Fruit fly (Drosophila melanogaster): ENCODE measurements around the gene CG12991.
A peak's percentile ranks its signal among the peaks of the same experiment; 100 is the strongest.

Gene CG12991

DNA sequence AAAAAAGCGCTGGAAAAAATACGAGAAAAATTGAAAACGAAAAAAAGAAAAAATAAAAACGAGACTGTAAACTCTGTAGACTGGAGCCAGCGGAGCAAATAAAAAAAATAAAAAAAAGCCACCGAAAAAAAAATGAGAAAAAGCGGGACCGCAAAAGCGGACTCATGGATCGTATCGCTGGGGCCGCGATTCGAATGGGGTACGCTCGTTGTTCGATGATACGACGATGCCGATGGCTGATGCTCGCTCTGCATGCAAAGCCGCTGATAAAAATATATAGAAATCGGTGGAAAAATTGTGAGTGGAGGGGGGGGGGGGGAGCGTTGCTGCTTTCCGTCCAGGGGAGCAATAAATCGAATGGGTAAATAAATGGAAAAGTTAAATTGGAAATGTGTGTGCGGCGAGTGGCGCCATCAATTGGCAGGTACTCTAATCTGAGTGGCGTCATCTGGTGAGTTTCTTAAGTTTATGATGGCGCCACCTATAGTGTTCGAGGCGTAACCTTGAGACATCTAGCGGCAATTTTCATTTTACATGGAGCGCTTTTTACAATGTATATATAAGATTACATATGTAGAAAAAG is 48.0 kb upstream of the CG12991 start (continued):
- TF ChIP-seq CG16779 (tag; optimal IDR thresholded peaks at IDR 0.05) (peak; percentile 99), vri (GFP tag; optimal IDR thresholded peaks at IDR 0.05) (peak; percentile 94), Met (GFP tag; optimal IDR thresholded peaks at IDR 0.05) (peak; percentile 83), Sox15 (GFP tag; optimal IDR thresholded peaks at IDR 0.05) (no peak), Eip78C (GFP tag) (peak; percentile 96), fd59A (GFP tag; optimal IDR thresholded peaks at IDR 0.05) (peak; percentile 71), Eip75B (GFP tag; optimal IDR thresholded peaks at IDR 0.05) (peak; percentile 96), fd85E (GFP tag; optimal IDR thresholded peaks at IDR 0.05) (peak; percentile 82), ss (GFP tag; optimal IDR thresholded peaks at IDR 0.05) (peak; percentile 100), Gug (GFP tag; IDR thresholded peaks at IDR 0.05) (peak; percentile 87), Ets96B (tag; optimal IDR thresholded peaks at IDR 0.05) (peak; percentile 96), CG3032 (tag; optimal IDR thresholded peaks at IDR 0.05) (peak; percentile 93), dsx (GFP tag; optimal IDR thresholded peaks at IDR 0.05; ENCODE audit: poor library complexity, severe bottlenecking) (peak; percentile 98), CG34406 (GFP tag; optimal IDR thresholded peaks at IDR 0.05) (peak; percentile 94), CG6163 (GFP tag; IDR thresholded peaks at IDR 0.05) (peak; percentile 99)

DNA sequence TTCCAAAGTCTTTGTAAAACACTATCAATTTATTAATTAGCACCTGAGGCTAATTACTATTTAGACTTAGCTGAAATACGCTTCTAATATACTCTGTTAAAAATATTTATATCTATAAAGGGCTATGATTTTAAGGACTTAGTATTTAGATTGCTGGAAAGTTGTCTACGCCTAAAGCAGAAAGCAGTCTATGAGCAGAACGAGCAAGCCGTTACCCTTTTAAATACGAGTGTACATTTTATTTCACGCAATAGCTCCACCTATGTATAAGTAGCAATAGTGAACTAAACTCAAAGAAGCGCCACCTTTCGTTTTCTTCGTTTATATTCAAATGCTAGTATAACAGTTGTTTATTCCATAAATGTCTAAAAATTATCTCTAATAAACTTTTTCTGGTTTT is 47.5 kb upstream of the CG12991 start:
- TF ChIP-seq spab (GFP tag; optimal IDR thresholded peaks at IDR 0.05) (no peak), dac (GFP tag; optimal IDR thresholded peaks at IDR 0.05) (no peak), svp (GFP tag) (peak; percentile 58), CG9139 (GFP tag; optimal IDR thresholded peaks at IDR 0.05) (no peak), Eip93F (GFP tag; optimal IDR thresholded peaks at IDR 0.05) (no peak), Sox14 (GFP tag; optimal IDR thresholded peaks at IDR 0.05) (no peak), CG4318 (GFP tag; optimal IDR thresholded peaks at IDR 0.05) (no peak), acj6 (GFP tag; optimal IDR thresholded peaks at IDR 0.05) (no peak), Eip78C (GFP tag) (peak; percentile 18), dsx (GFP tag; optimal IDR thresholded peaks at IDR 0.05; ENCODE audit: poor library complexity, severe bottlenecking) (no peak), CG8319 (GFP tag; optimal IDR thresholded peaks at IDR 0.05) (no peak), Sox102F (GFP tag; optimal IDR thresholded peaks at IDR 0.05) (no peak), Hr39 (GFP tag; optimal IDR thresholded peaks at IDR 0.05) (no peak), CG6808 (GFP tag; optimal IDR thresholded peaks at IDR 0.05) (no peak), ss (GFP tag; optimal IDR thresholded peaks at IDR 0.05) (no peak), CG34406 (GFP tag; optimal IDR thresholded peaks at IDR 0.05) (no peak), CG10669 (GFP tag; optimal IDR thresholded peaks at IDR 0.05) (no peak)

DNA sequence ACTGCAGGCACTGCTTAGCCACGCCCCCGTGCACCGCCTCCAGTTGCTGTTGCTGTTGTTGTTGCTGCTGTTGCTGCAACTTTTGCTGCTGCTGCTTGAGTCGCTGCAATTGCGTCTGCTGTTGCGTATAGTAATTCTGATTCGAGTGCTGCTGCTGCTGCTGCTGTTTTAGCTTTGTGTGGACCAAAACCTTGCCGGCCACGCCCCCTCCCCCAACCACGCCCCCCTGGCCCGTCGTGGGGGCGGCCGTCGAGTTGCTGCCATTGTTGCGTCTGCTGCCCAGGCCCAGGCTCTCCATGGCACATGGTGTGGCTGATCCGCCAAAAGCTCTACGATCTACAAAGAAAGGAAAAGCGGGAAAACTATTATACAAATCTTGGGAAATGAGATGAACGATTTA is 45.3 kb upstream of the CG12991 start:
- TF ChIP-seq CG6163 (GFP tag; IDR thresholded peaks at IDR 0.05) (no peak), CG3032 (tag; optimal IDR thresholded peaks at IDR 0.05) (no peak), cyc (GFP tag; optimal IDR thresholded peaks at IDR 0.05) (no peak), acj6 (GFP tag; optimal IDR thresholded peaks at IDR 0.05) (no peak), Ets21C (GFP tag; optimal IDR thresholded peaks at IDR 0.05) (no peak), topi (GFP tag; optimal IDR thresholded peaks at IDR 0.05) (no peak), net (GFP tag; optimal IDR thresholded peaks at IDR 0.05) (no peak), Hr4 (GFP tag; optimal IDR thresholded peaks at IDR 0.05) (no peak)

DNA sequence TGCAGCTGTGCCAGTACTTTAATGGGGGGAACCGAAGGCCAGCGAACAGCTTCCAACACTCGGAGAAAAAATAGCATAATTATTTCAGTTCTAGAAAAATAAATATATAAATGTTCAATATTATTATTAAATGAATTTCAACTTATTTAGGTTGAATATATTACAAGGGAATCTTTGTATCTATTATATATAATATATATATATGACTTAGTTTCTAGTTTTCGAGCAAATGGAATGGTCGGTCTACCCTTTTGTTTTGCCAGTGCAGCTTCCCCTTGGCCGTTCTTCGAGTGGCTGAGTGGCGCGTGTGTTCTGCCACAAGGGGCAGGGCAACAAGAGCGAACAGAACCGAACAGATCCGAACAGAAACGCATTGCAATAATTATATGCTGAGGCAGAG is 42.4 kb upstream of the CG12991 start:
- TF ChIP-seq Gug (GFP tag; IDR thresholded peaks at IDR 0.05) (no peak), dsx (GFP tag; optimal IDR thresholded peaks at IDR 0.05; ENCODE audit: poor library complexity, severe bottlenecking) (peak; percentile 68), CG6163 (GFP tag; IDR thresholded peaks at IDR 0.05) (0 out of 3 replicates have a peak, but pooled peaks have one; percentile 23), Sox102F (GFP tag; optimal IDR thresholded peaks at IDR 0.05) (no peak), spab (GFP tag; optimal IDR thresholded peaks at IDR 0.05) (peak; percentile 32), svp (GFP tag) (peak; percentile 49), CG6808 (GFP tag; optimal IDR thresholded peaks at IDR 0.05) (peak; percentile 60), CG34406 (GFP tag; optimal IDR thresholded peaks at IDR 0.05) (peak; percentile 49), Hr4 (GFP tag; optimal IDR thresholded peaks at IDR 0.05) (no peak), CG11294 (GFP tag; IDR thresholded peaks at IDR 0.05) (no peak), dac (GFP tag; optimal IDR thresholded peaks at IDR 0.05) (no peak), Lpt (GFP tag; optimal IDR thresholded peaks at IDR 0.05) (no peak), fd59A (GFP tag; optimal IDR thresholded peaks at IDR 0.05) (peak; percentile 29), Sox15 (GFP tag; optimal IDR thresholded peaks at IDR 0.05) (no peak), Sox14 (GFP tag; optimal IDR thresholded peaks at IDR 0.05) (no peak), Ets21C (GFP tag; optimal IDR thresholded peaks at IDR 0.05) (no peak), CG4318 (GFP tag; optimal IDR thresholded peaks at IDR 0.05) (no peak), CG8632 (GFP tag; optimal IDR thresholded peaks at IDR 0.05) (peak; percentile 36), ss (GFP tag; optimal IDR thresholded peaks at IDR 0.05) (peak; percentile 64 to 75), acj6 (GFP tag; optimal IDR thresholded peaks at IDR 0.05) (peak; percentile 43), CG6854 (GFP tag; optimal IDR thresholded peaks at IDR 0.05) (no peak), cyc (GFP tag; optimal IDR thresholded peaks at IDR 0.05) (no peak), CG6792 (GFP tag; optimal IDR thresholded peaks at IDR 0.05) (peak; percentile 33), Eip93F (GFP tag; optimal IDR thresholded peaks at IDR 0.05) (no peak), CG3032 (tag; optimal IDR thresholded peaks at IDR 0.05) (peak; percentile 71), Hr38 (GFP tag; optimal IDR thresholded peaks at IDR 0.05) (no peak), CG8319 (GFP tag; optimal IDR thresholded peaks at IDR 0.05) (peak; percentile 23), net (GFP tag; optimal IDR thresholded peaks at IDR 0.05) (peak; percentile 36), CG10669 (GFP tag; optimal IDR thresholded peaks at IDR 0.05) (peak; percentile 55), CG9139 (GFP tag; optimal IDR thresholded peaks at IDR 0.05) (peak; percentile 24), CG8119 (GFP tag; IDR thresholded peaks at IDR 0.05) (peak; percentile 63; the same call in 2 of the 3 replicates)
